Worm (Caenorhabditis elegans) whole organism, mixed stage, embryonic: ENCODE data around the gene srz-10.

Source experiments
- M03D4.4 ChIP-seq: sonication (generic microtip); optimal IDR thresholded peaks from 2 replicates; lab custom pipeline; 2017; ENCODE audit warnings: mild to moderate bottlenecking, missing genetic modification characterization, missing compliant biosample characterization
- bed-3 ChIP-seq: fragments of 200-800 bp; sonication (Bioruptor generic); optimal IDR thresholded peaks from 3 replicates; lab custom pipeline; 2018; ENCODE audit warnings: mild to moderate bottlenecking, missing genetic modification characterization, moderate library complexity, missing compliant biosample characterization
- blmp-1 ChIP-seq: fragments of 150-350 bp; optimal IDR thresholded peaks from 2 replicates; lab custom pipeline; 2014; ENCODE audit warnings: missing biosample characterization, missing genetic modification characterization
- ceh-39 ChIP-seq: fragments of 150-350 bp; optimal IDR thresholded peaks from 2 replicates; lab custom pipeline; 2014; ENCODE audit warnings: missing biosample characterization, missing genetic modification characterization
- ceh-43 ChIP-seq: fragments of 200-800 bp; sonication (Bioruptor generic); optimal IDR thresholded peaks from 2 replicates; lab custom pipeline; 2018; ENCODE audit warnings: mild to moderate bottlenecking, missing genetic modification characterization, moderate library complexity, missing compliant biosample characterization
- ceh-83 ChIP-seq: fragments of 200-800 bp; sonication (Bioruptor generic); optimal IDR thresholded peaks from 2 replicates; lab custom pipeline; 2018; ENCODE audit warnings: mild to moderate bottlenecking, missing genetic modification characterization, missing compliant biosample characterization
- ces-1 ChIP-seq: fragments of 150-350 bp; optimal IDR thresholded peaks from 2 replicates; lab custom pipeline; 2014; ENCODE audit warnings: missing biosample characterization, missing genetic modification reagents, missing genetic modification characterization
- cnd-1 ChIP-seq: fragments of 200-800 bp; sonication (Bioruptor generic); optimal IDR thresholded peaks from 2 replicates; lab custom pipeline; 2018; ENCODE audit warnings: mild to moderate bottlenecking, missing genetic modification characterization, missing compliant biosample characterization
- drap-1 ChIP-seq: fragments of 200-800 bp; sonication (Bioruptor generic); optimal IDR thresholded peaks from 3 replicates; lab custom pipeline; 2018; ENCODE audit warnings: mild to moderate bottlenecking, missing genetic modification characterization, missing compliant biosample characterization
- elt-1 ChIP-seq: sonication (generic microtip); optimal IDR thresholded peaks from 2 replicates; lab custom pipeline; 2017; ENCODE audit warnings: missing genetic modification characterization, mild to moderate bottlenecking, missing compliant biosample characterization, antibody characterized with exemption, moderate library complexity, borderline replicate concordance; ENCODE audit not compliant: insufficient read depth
- elt-3 ChIP-seq: fragments of 150-350 bp; optimal IDR thresholded peaks from 2 replicates; lab custom pipeline; 2014; ENCODE audit warnings: missing biosample characterization, missing genetic modification characterization
- ham-2 ChIP-seq: fragments of 200-800 bp; sonication (Bioruptor generic); optimal IDR thresholded peaks from 2 replicates; lab custom pipeline; 2018; ENCODE audit warnings: mild to moderate bottlenecking, missing genetic modification characterization, missing compliant biosample characterization
- hlh-1 ChIP-seq: fragments of 150-350 bp; optimal IDR thresholded peaks from 2 replicates; lab custom pipeline; 2014; ENCODE audit warnings: missing biosample characterization, missing genetic modification reagents, missing genetic modification characterization
- lin-13 ChIP-seq: fragments of 150-350 bp; optimal IDR thresholded peaks from 2 replicates; lab custom pipeline; 2014; ENCODE audit warnings: missing biosample characterization, missing genetic modification characterization
- lin-32 ChIP-seq: fragments of 200-800 bp; sonication (Bioruptor generic); optimal IDR thresholded peaks from 2 replicates; lab custom pipeline; 2018; ENCODE audit warnings: mild to moderate bottlenecking, missing genetic modification characterization, missing compliant biosample characterization
- lsy-2 ChIP-seq: fragments of 150-350 bp; optimal IDR thresholded peaks from 2 replicates; lab custom pipeline; 2014; ENCODE audit warnings: missing biosample characterization, missing genetic modification characterization
- mep-1 ChIP-seq: fragments of 150-350 bp; optimal IDR thresholded peaks from 2 replicates; lab custom pipeline; 2017; ENCODE audit warnings: missing biosample characterization, missing genetic modification reagents, missing genetic modification characterization, inconsistent platforms
- mls-2 ChIP-seq: sonication (generic microtip); optimal IDR thresholded peaks from 2 replicates; lab custom pipeline; 2016; ENCODE audit warnings: mild to moderate bottlenecking, missing genetic modification characterization, moderate library complexity, missing compliant biosample characterization
- nhr-12 ChIP-seq: fragments of 150-350 bp; optimal IDR thresholded peaks from 2 replicates; lab custom pipeline; 2014; ENCODE audit warnings: missing biosample characterization, missing genetic modification characterization
- nhr-2 ChIP-seq: fragments of 150-350 bp; optimal IDR thresholded peaks from 2 replicates; lab custom pipeline; 2014; ENCODE audit warnings: missing biosample characterization, missing genetic modification characterization
- nhr-28 ChIP-seq: fragments of 150-350 bp; optimal IDR thresholded peaks from 2 replicates; lab custom pipeline; 2014; ENCODE audit warnings: missing biosample characterization, missing genetic modification characterization
- pha-4 ChIP-seq: fragments of 150-350 bp; optimal IDR thresholded peaks from 2 replicates; lab custom pipeline; 2018; ENCODE audit warnings: missing biosample characterization, missing genetic modification reagents, missing genetic modification characterization
- sem-2 ChIP-seq: fragments of 200-800 bp; sonication (Bioruptor generic); optimal IDR thresholded peaks from 2 replicates; lab custom pipeline; 2018; ENCODE audit warnings: mild to moderate bottlenecking, missing genetic modification characterization, missing compliant biosample characterization
- snpc-4 ChIP-seq: fragments of 150-350 bp; optimal IDR thresholded peaks from 2 replicates; lab custom pipeline; 2014; ENCODE audit warnings: missing biosample characterization, missing genetic modification characterization
- sptf-1 ChIP-seq: sonication (generic microtip); optimal IDR thresholded peaks from 2 replicates; lab custom pipeline; 2017; ENCODE audit warnings: mild to moderate bottlenecking, missing genetic modification characterization, moderate library complexity, missing compliant biosample characterization
- tbx-8 ChIP-seq: fragments of 200-800 bp; sonication (Bioruptor generic); optimal IDR thresholded peaks from 2 replicates; lab custom pipeline; 2018; ENCODE audit warnings: mild to moderate bottlenecking, missing genetic modification characterization, moderate library complexity, missing compliant biosample characterization
- unc-120 ChIP-seq: sonication (generic microtip); optimal IDR thresholded peaks from 2 replicates; lab custom pipeline; 2017; ENCODE audit warnings: missing genetic modification characterization, missing compliant biosample characterization; ENCODE audit not compliant: poor library complexity, severe bottlenecking
- unc-39 ChIP-seq: fragments of 150-350 bp; optimal IDR thresholded peaks from 2 replicates; lab custom pipeline; 2014; ENCODE audit warnings: missing biosample characterization, missing genetic modification characterization
- zip-8 ChIP-seq: fragments of 150-350 bp; optimal IDR thresholded peaks from 2 replicates; lab custom pipeline; 2014; ENCODE audit warnings: missing biosample characterization, missing genetic modification characterization
- ztf-11 ChIP-seq: fragments of 150-350 bp; optimal IDR thresholded peaks from 2 replicates; lab custom pipeline; 2014; ENCODE audit warnings: missing biosample characterization, missing genetic modification characterization

Gene srz-10

DNA sequence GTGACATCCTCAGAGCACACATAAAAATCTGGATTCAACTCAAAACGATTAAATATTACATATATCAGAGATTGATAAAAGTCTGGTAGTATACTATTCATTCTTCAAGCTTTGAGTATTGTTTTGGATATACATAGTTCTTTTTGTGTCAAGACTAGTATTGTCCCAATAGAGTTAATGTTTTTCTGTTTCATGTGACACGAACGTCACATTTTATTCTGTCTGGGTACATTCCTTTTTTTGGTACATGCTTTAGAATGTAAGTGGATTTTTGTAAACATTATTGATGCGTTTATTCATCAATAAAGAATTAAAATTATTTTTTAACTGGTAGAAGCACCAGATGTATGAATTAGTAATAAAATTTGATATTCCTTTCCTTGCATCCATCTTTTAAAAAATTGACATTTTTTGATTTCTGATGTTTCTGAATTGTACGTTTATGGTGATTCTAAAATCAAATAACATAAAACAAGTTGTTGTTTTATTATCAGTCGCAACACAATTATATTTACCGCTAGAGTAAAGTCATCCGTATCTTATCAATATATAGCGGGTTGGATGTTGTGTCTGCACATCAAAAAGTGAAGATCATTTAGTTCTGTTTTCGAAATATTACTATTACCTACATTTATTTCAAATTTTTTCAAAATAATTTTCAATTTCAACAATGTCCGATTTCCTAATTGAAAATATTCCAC, 7.1 kb upstream of the srz-10 start, which contains the start of the genes srt-22 and nhr-246:
srt-22 (minus strand) TSS at position 101 of the 701 bp plus-strand sequence.
nhr-246 (plus strand) TSS at position 651 of the 701 bp plus-strand sequence.
- TF ChIP-seq cnd-1 (tag; lab: Kevin White, UChicago): no peak
- no peak for TF ChIP-seq elt-3 (tag; lab: Kevin White, UChicago)
- no peak for TF ChIP-seq ceh-83 (GFP tag; lab: Kevin White, UChicago)
- no peak for TF ChIP-seq pha-4
- no peak for TF ChIP-seq lin-32 (GFP tag; lab: Kevin White, UChicago)
- no peak for TF ChIP-seq lin-13
- TF ChIP-seq, all 35 proteins: peak for 0

- TF ChIP-seq nhr-2 (tag; lab: Kevin White, UChicago) (no peak), unc-120 (tag; lab: Kevin White, UChicago) (no peak), drap-1 (GFP tag; lab: Kevin White, UChicago) (no peak), ham-2 (GFP tag; lab: Kevin White, UChicago) (no peak), nhr-28 (tag; lab: Kevin White, UChicago) (no peak), sem-2 (GFP tag; lab: Kevin White, UChicago) (no peak), hlh-1 (tag; lab: Kevin White, UChicago) (no peak), bed-3 (GFP tag; lab: Kevin White, UChicago) (no peak), ztf-11 (tag; lab: Kevin White, UChicago) (no peak), cnd-1 (tag; lab: Kevin White, UChicago) (no peak), blmp-1 (no peak), lin-32 (GFP tag; lab: Kevin White, UChicago) (no peak), zip-8 (tag; lab: Kevin White, UChicago) (no peak), lsy-2 (tag; lab: Kevin White, UChicago) (no peak), ceh-43 (GFP tag; lab: Kevin White, UChicago) (no peak)
These were observed 4.6 kb upstream of the srz-10 start for ce11 chrV:15313529-15313928.

ce11 chrV:15310780-15311179, 1.9 kb upstream of the srz-10 start, which contains the start of gene irld-62:
TSS of gene irld-62 (plus strand) at chrV:15311080.
- TF ChIP-seq ztf-11 (tag; lab: Kevin White, UChicago): no peak
- TF ChIP-seq snpc-4 (tag; lab: Kevin White, UChicago): no peak
- TF ChIP-seq bed-3 (GFP tag; lab: Kevin White, UChicago): no peak
- TF ChIP-seq sem-2 (GFP tag; lab: Kevin White, UChicago): no peak
- no peak for TF ChIP-seq ceh-39 (tag; lab: Kevin White, UChicago)
- TF ChIP-seq, all 35 proteins: peak for 0

DNA sequence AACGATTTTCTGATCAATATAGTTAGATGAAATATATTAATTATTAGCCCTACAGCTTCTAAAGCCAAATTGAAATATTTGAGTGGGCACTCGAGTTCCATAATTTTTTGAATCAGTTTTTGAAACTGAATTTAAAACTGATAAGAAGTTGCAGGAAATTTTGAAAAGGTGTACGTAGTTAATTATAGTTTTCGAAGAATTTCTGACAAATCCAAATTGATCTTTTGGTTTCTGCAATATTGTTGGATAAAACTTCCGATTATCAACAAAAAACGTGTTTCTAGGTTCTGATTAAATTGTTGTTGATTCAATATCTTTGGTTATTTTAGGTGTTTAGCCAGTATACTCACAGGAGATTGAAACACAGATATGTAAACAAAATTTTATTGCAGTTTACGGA, 2.2 kb downstream of the srz-10 start, which contains the start of gene T26H8.4:
T26H8.4 (minus strand) TSS at position 101 of the 400 bp plus-strand sequence.
- TF ChIP-seq elt-3 (tag; lab: Kevin White, UChicago) (no peak), mls-2 (tag; lab: Kevin White, UChicago) (no peak), nhr-12 (tag; lab: Kevin White, UChicago) (no peak), nhr-2 (tag; lab: Kevin White, UChicago) (no peak), snpc-4 (tag; lab: Kevin White, UChicago) (no peak), ceh-83 (GFP tag; lab: Kevin White, UChicago) (no peak)
- TF ChIP-seq, all 35 proteins: peak for 0

DNA sequence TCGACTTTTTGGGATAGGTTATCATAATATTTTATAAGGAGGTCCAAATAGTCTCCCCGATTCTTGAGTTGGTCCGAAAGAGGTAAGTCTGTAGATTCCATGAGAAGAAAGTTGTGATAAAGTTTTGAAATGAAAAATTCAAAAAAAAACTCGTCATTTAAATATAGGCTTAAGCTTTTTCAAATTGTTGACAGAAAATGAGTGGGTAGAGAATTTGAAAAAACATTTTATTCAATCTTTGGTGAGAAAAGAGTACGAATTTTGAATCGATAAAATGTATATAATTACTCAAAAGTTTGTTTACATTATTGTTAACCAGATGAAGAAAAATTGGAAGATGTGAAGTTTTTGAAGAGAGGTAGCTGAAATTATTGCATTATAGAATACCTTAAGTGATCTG, 3.4 kb downstream of the srz-10 start, which contains the start of gene T26H8.5:
T26H8.5 (minus strand) TSS at position 101 of the 400 bp plus-strand sequence.
- no peak for TF ChIP-seq M03D4.4 (tag; lab: Kevin White, UChicago)
- TF ChIP-seq elt-3 (tag; lab: Kevin White, UChicago): no peak
- TF ChIP-seq lin-13: no peak
- no peak for TF ChIP-seq mep-1 (tag; lab: Kevin White, UChicago)
- no peak for TF ChIP-seq elt-1
- TF ChIP-seq unc-39 (tag; lab: Kevin White, UChicago): no peak
- TF ChIP-seq sem-2 (GFP tag; lab: Kevin White, UChicago): no peak
- no peak for TF ChIP-seq pha-4
- no peak for TF ChIP-seq sptf-1 (tag; lab: Kevin White, UChicago)
- TF ChIP-seq ceh-83 (GFP tag; lab: Kevin White, UChicago): no peak
- no peak for TF ChIP-seq tbx-8
- no peak for TF ChIP-seq zip-8 (tag; lab: Kevin White, UChicago)
- no peak for TF ChIP-seq ces-1 (GFP tag; lab: Kevin White, UChicago)
- no peak for TF ChIP-seq bed-3 (GFP tag; lab: Kevin White, UChicago)
- no peak for TF ChIP-seq lsy-2 (tag; lab: Kevin White, UChicago)
- no peak for TF ChIP-seq nhr-12 (tag; lab: Kevin White, UChicago)
- no peak for TF ChIP-seq drap-1 (GFP tag; lab: Kevin White, UChicago)
- no peak for TF ChIP-seq nhr-28 (tag; lab: Kevin White, UChicago)
- no peak for TF ChIP-seq hlh-1 (tag; lab: Kevin White, UChicago)
